Fruit fly (Drosophila melanogaster) whole organism, wandering third instar larva: Measurements from ENCODE around the gene Eig71Ed.
A peak's percentile ranks its signal among the peaks of the same experiment; 100 is the strongest.

Experiments used
- Abd-B ChIP-seq: fragments of >200 bp; optimal IDR thresholded peaks from 2 replicates; lab custom pipeline; 2017; ENCODE audit warnings: missing biosample characterization, missing genetic modification characterization
- CG32264 ChIP-seq: fragments of 200-800 bp; sonication (Bioruptor generic); optimal IDR thresholded peaks from 2 replicates; lab custom pipeline; 2016; ENCODE audit warnings: missing biosample characterization, missing genetic modification characterization
- CG9705 ChIP-seq: fragments of 200-800 bp; sonication (Bioruptor generic); optimal IDR thresholded peaks from 2 replicates; lab custom pipeline; 2018; ENCODE audit warnings: missing biosample characterization, mild to moderate bottlenecking, missing genetic modification characterization
- CrebA ChIP-seq: fragments of 200-800 bp; sonication (Bioruptor generic); optimal IDR thresholded peaks from 2 replicates; lab custom pipeline; 2016; ENCODE audit warnings: missing biosample characterization, mild to moderate bottlenecking, missing genetic modification characterization, borderline replicate concordance
- Dfd ChIP-seq: fragments of >200 bp; optimal IDR thresholded peaks from 2 replicates; lab custom pipeline; 2017; ENCODE audit warnings: missing biosample characterization, missing genetic modification characterization
- Dif ChIP-seq: fragments of 200-275, 200-300 bp; sonication (Bioruptor generic); optimal IDR thresholded peaks from 2 replicates; lab custom pipeline; 2018; ENCODE audit warnings: missing biosample characterization, missing genetic modification characterization; ENCODE audit not compliant: partially characterized antibody
- GATAd ChIP-seq: sonication (Bioruptor generic); optimal IDR thresholded peaks from 2 replicates; lab custom pipeline; 2016; ENCODE audit warnings: missing biosample characterization, missing genetic modification characterization
- HLH106 ChIP-seq: fragments of 200-800 bp; optimal IDR thresholded peaks from 3 replicates; lab custom pipeline; 2019; ENCODE audit warnings: missing biosample characterization, mild to moderate bottlenecking, missing genetic modification characterization, moderate library complexity
- Hnf4 ChIP-seq: fragments of 200-800 bp; sonication (Bioruptor generic); optimal IDR thresholded peaks from 2 replicates; lab custom pipeline; 2016; ENCODE audit warnings: missing biosample characterization, mild to moderate bottlenecking, missing genetic modification characterization
- Hr78 ChIP-seq: fragments of >200 bp; optimal IDR thresholded peaks from 2 replicates; lab custom pipeline; 2017; ENCODE audit warnings: missing biosample characterization, missing genetic modification characterization
- Hr83 ChIP-seq: fragments of 200-300 bp; sonication (Bioruptor generic); optimal IDR thresholded peaks from 2 replicates; lab custom pipeline; 2016; ENCODE audit warnings: missing biosample characterization, mild to moderate bottlenecking, missing genetic modification characterization, moderate library complexity; ENCODE audit not compliant: poor library complexity, severe bottlenecking
- Jra ChIP-seq: sonication (Bioruptor generic); optimal IDR thresholded peaks from 2 replicates; lab custom pipeline; 2016; ENCODE audit warnings: missing biosample characterization, missing genetic modification characterization
- Mio ChIP-seq: sonication (Bioruptor generic); optimal IDR thresholded peaks from 2 replicates; lab custom pipeline; 2016; ENCODE audit warnings: missing biosample characterization, missing genetic modification characterization
- Myc ChIP-seq: fragments of >200 bp; optimal IDR thresholded peaks from 2 replicates; lab custom pipeline; 2017
- N ChIP-seq: fragments of >200 bp; optimal IDR thresholded peaks from 2 replicates; lab custom pipeline; 2018; ENCODE audit warnings: missing biosample characterization, missing external identifiers, missing genetic modification characterization
- OdsH ChIP-seq: fragments of 200-800 bp; sonication (Bioruptor generic); optimal IDR thresholded peaks from 2 replicates; lab custom pipeline; 2016; ENCODE audit warnings: missing biosample characterization, mild to moderate bottlenecking, missing genetic modification characterization
- Sp1 ChIP-seq: fragments of 200-800 bp; sonication (Bioruptor generic); optimal IDR thresholded peaks from 3 replicates; lab custom pipeline; 2019; ENCODE audit warnings: missing biosample characterization, mild to moderate bottlenecking, missing genetic modification characterization, moderate library complexity
- Vsx2 ChIP-seq: fragments of 200-300, 225-300 bp; sonication (Bioruptor generic); optimal IDR thresholded peaks from 2 replicates; lab custom pipeline; 2018; ENCODE audit warnings: missing biosample characterization, missing genetic modification characterization; ENCODE audit not compliant: partially characterized antibody
- br ChIP-seq: fragments of 200-800 bp; sonication (Bioruptor generic); optimal IDR thresholded peaks from 2 replicates; lab custom pipeline; 2016; ENCODE audit warnings: missing biosample characterization, missing genetic modification characterization
- dl ChIP-seq, 2 experiments: fragments of 175-275, 200-275 bp in 1 of 2; fragments of 200-275 bp in 1 of 2; sonication (Bioruptor generic); optimal IDR thresholded peaks; lab custom pipeline; 2018; ENCODE audit warnings: mild to moderate bottlenecking in 2 of 2, missing biosample characterization in 2 of 2, missing genetic modification characterization in 2 of 2, moderate library complexity in 2 of 2; ENCODE audit not compliant: partially characterized antibody in 2 of 2, insufficient read depth in 1 of 2
- dmrt93B ChIP-seq: fragments of 200-800 bp; sonication (Bioruptor generic); optimal IDR thresholded peaks from 2 replicates; lab custom pipeline; 2018; ENCODE audit warnings: missing biosample characterization, mild to moderate bottlenecking, missing genetic modification characterization
- dsf ChIP-seq: sonication (Bioruptor generic); optimal IDR thresholded peaks from 2 replicates; lab custom pipeline; 2016; ENCODE audit warnings: missing biosample characterization, missing genetic modification characterization, borderline replicate concordance
- ey ChIP-seq: fragments of 200-800 bp; sonication (Bioruptor generic); optimal IDR thresholded peaks from 2 replicates; lab custom pipeline; 2016; ENCODE audit warnings: missing biosample characterization, missing genetic modification characterization
- foxo ChIP-seq, 2 experiments: fragments of 200-800 bp; sonication (Bioruptor generic); optimal IDR thresholded peaks; 2 replicates in 1 of 2; 3 replicates in 1 of 2; lab custom pipeline; 2016 to 2017; ENCODE audit warnings: missing biosample characterization in 2 of 2, missing genetic modification characterization in 2 of 2
- fru ChIP-seq: fragments of 200-800 bp; sonication (Bioruptor generic); optimal IDR thresholded peaks from 3 replicates; lab custom pipeline; 2016; ENCODE audit warnings: missing biosample characterization, mild to moderate bottlenecking, missing genetic modification characterization
- h ChIP-seq: fragments of 200-800 bp; sonication (Bioruptor generic); optimal IDR thresholded peaks from 3 replicates; lab custom pipeline; 2016; ENCODE audit warnings: missing biosample characterization, mild to moderate bottlenecking, missing genetic modification characterization
- jim ChIP-seq: fragments of 175-275, 200-325 bp; sonication (Bioruptor generic); optimal IDR thresholded peaks from 2 replicates; lab custom pipeline; 2016; ENCODE audit warnings: missing biosample characterization, mild to moderate bottlenecking, missing genetic modification characterization
- lola ChIP-seq: fragments of >200 bp; optimal IDR thresholded peaks from 2 replicates; lab custom pipeline; 2017; ENCODE audit warnings: missing biosample characterization, missing genetic modification characterization
- psq ChIP-seq: fragments of 200-800 bp; sonication (Bioruptor generic); optimal IDR thresholded peaks from 3 replicates; lab custom pipeline; 2017; ENCODE audit warnings: missing biosample characterization, mild to moderate bottlenecking, missing genetic modification characterization, moderate library complexity
- rgr ChIP-seq: fragments of 200-800 bp; sonication (Bioruptor generic); optimal IDR thresholded peaks from 3 replicates; lab custom pipeline; 2016; ENCODE audit warnings: missing biosample characterization, mild to moderate bottlenecking, missing genetic modification characterization
- sv ChIP-seq: fragments of 200-800 bp; sonication (Bioruptor generic); optimal IDR thresholded peaks from 3 replicates; lab custom pipeline; 2016; ENCODE audit warnings: missing biosample characterization, missing genetic modification characterization
- tai ChIP-seq: sonication (Bioruptor generic); optimal IDR thresholded peaks from 2 replicates; lab custom pipeline; 2016; ENCODE audit warnings: missing biosample characterization, missing genetic modification characterization
- usp ChIP-seq: fragments of >200 bp; optimal IDR thresholded peaks from 2 replicates; lab custom pipeline; 2017; ENCODE audit warnings: missing biosample characterization, missing genetic modification characterization

Eig71Ed gene

DNA sequence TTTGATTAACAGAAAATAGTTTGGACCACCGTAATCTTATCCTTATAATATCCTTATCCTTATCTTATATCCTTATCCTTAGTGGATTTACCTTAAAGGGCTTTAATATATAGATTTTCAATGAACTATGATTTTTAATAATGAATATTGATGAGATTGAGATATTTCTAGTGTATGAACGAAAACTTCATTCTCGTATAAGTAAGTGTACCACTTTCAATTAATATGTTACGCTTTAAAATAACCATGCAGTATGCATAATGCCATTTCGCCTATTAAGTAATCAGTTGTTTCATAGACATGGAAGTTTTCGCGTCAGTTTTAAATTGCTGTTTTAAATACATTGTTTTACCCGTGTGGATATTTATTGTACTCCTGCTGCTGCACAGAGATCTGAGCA lies 27.1 kb downstream of the Eig71Ed start, which contains the start of gene CG7304:
CG7304 (plus strand) TSS at position 301 of the 400 bp plus-strand sequence.
- TF ChIP-seq sv (GFP tag; lab: Kevin White, UChicago) (no peak), dmrt93B (no peak), N (GFP tag; lab: Kevin White, UChicago) (no peak), CG9705 (GFP tag; lab: Kevin White, UChicago) (no peak), OdsH (GFP tag; lab: Kevin White, UChicago) (no peak), Jra (GFP tag; lab: Kevin White, UChicago) (no peak), Hr78 (no peak), Hnf4 (no peak)

- no peak for TF ChIP-seq CG9705 (GFP tag; lab: Kevin White, UChicago)
- no peak for TF ChIP-seq Abd-B
- no peak for TF ChIP-seq foxo (GFP tag; optimal IDR thresholded peaks at IDR 0.05; lab: Kevin White, UChicago)
- TF ChIP-seq, all 38 proteins: peak for 0
These were observed 31.1 kb downstream of the Eig71Ed start, which contains the start of the genes CG7579 and Pgant8 for dm6 chr3L:15683345-15683922. CG7579 (minus strand) TSS chr3L:15683445. Pgant8 (plus strand) TSS chr3L:15683872.

dm6 chr3L:15684017-15684416 lies 31.7 kb downstream of the Eig71Ed start:
- TF ChIP-seq ey, result no peak
- TF ChIP-seq Abd-B, result no peak
- TF ChIP-seq rgr (GFP tag; lab: Kevin White, UChicago), result no peak
- no peak for TF ChIP-seq dsf (GFP tag; lab: Kevin White, UChicago)
- TF ChIP-seq OdsH (GFP tag; lab: Kevin White, UChicago), result no peak
- TF ChIP-seq Hr83 (GFP tag; lab: Kevin White, UChicago), result no peak
- no peak for TF ChIP-seq usp (GFP tag; lab: Kevin White, UChicago)
- no peak for TF ChIP-seq Sp1 (GFP tag; lab: Kevin White, UChicago)
- TF ChIP-seq Hnf4, result no peak
- TF ChIP-seq dl (GFP tag; optimal IDR thresholded peaks at IDR 0.05; lab: Kevin White, UChicago; ENCODE audit: insufficient read depth in 1 of 2, partially characterized antibody in 2 of 2), result peak in 1 of 2 experiments; percentile 59
- TF ChIP-seq psq, result no peak
- TF ChIP-seq Myc, result no peak
- no peak for TF ChIP-seq jim (GFP tag; lab: Kevin White, UChicago)
- no peak for TF ChIP-seq N (GFP tag; lab: Kevin White, UChicago)
- TF ChIP-seq Vsx2 (GFP tag; lab: Kevin White, UChicago), result peak; percentile 43
- no peak for TF ChIP-seq sv (GFP tag; lab: Kevin White, UChicago)
- TF ChIP-seq HLH106 (tag; lab: Kevin White, UChicago), result no peak
- TF ChIP-seq CG9705 (GFP tag; lab: Kevin White, UChicago), result no peak
- no peak for TF ChIP-seq fru
- TF ChIP-seq br (GFP tag; lab: Kevin White, UChicago), result no peak
- TF ChIP-seq GATAd (GFP tag; lab: Kevin White, UChicago), result no peak
- no peak for TF ChIP-seq h (GFP tag; lab: Kevin White, UChicago)
- peak; percentile 43 for TF ChIP-seq Dif (GFP tag; lab: Kevin White, UChicago)
- no peak for TF ChIP-seq tai (GFP tag; lab: Kevin White, UChicago)

DNA sequence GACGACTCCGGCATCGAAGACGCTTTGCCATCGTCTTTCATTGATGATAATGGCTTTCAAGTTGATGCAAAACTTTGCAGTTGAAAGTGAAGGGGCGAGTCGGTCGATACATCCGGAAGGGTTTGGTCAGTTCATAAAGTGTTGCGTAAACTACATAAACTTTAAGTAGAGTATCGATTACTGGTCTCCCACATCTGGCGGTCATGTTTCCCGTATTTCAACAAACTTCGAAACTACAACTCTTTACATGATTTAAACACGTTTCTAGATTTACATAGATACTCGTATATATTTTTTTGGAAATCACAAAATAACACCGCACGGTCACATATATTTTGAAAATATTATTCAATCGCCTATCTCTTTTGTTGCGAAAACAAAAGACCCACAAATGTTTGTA lies 35.5 kb downstream of the Eig71Ed start, which contains the start of gene CG34452:
CG34452 (minus strand) TSS at position 101 of the 400 bp plus-strand sequence.
- TF ChIP-seq N (GFP tag; lab: Kevin White, UChicago), result no peak
- no peak for TF ChIP-seq psq
- TF ChIP-seq GATAd (GFP tag; lab: Kevin White, UChicago), result no peak
- TF ChIP-seq Abd-B, result no peak
- no peak for TF ChIP-seq Mio (GFP tag; lab: Kevin White, UChicago)
- no peak for TF ChIP-seq Hr83 (GFP tag; lab: Kevin White, UChicago)
- TF ChIP-seq Dif (GFP tag; lab: Kevin White, UChicago), result no peak
- TF ChIP-seq ey, result no peak
- TF ChIP-seq CG32264 (GFP tag; lab: Kevin White, UChicago), result no peak
- no peak for TF ChIP-seq Jra (GFP tag; lab: Kevin White, UChicago)
- no peak for TF ChIP-seq HLH106 (tag; lab: Kevin White, UChicago)
- TF ChIP-seq dsf (GFP tag; lab: Kevin White, UChicago), result no peak
- no peak for TF ChIP-seq Dfd (GFP tag; lab: Kevin White, UChicago)
- TF ChIP-seq CrebA (GFP tag; lab: Kevin White, UChicago), result no peak
- TF ChIP-seq lola (GFP tag; lab: Kevin White, UChicago), result no peak
- TF ChIP-seq dmrt93B, result no peak
- TF ChIP-seq OdsH (GFP tag; lab: Kevin White, UChicago), result no peak
- no peak for TF ChIP-seq rgr (GFP tag; lab: Kevin White, UChicago)
